Worm (Caenorhabditis elegans): ENCODE results near the gene ZC132.9.

ce11 chrV:4326841-4327240 lies 7.1 kb upstream of the ZC132.9 start, which contains the start of gene D2063.1:
- TF ChIP-seq skn-1 (tag; optimal IDR thresholded peaks at IDR 0.05) (no peak), nhr-23 (tag; optimal IDR thresholded peaks at IDR 0.05) (no peak), ceh-16 (tag; optimal IDR thresholded peaks at IDR 0.05) (no peak), elt-3 (tag; optimal IDR thresholded peaks at IDR 0.05) (no peak), elt-1 (tag; optimal IDR thresholded peaks at IDR 0.05) (no peak), ceh-82 (tag; optimal IDR thresholded peaks at IDR 0.05) (no peak), nhr-237 (tag; optimal IDR thresholded peaks at IDR 0.05) (no peak), lin-13 (GFP tag; optimal IDR thresholded peaks at IDR 0.05) (no peak), crh-2 (tag; optimal IDR thresholded peaks at IDR 0.05) (no peak), ama-1 (optimal IDR thresholded peaks at IDR 0.05) (no peak), snpc-4 (tag; optimal IDR thresholded peaks at IDR 0.05) (no peak), egl-27 (tag; optimal IDR thresholded peaks at IDR 0.05) (no peak), sma-3 (GFP tag; optimal IDR thresholded peaks at IDR 0.05) (no peak)

Data from whole organism, L2 larva.